Worm (Caenorhabditis elegans): Measurements from ENCODE around the gene clc-31.

The clc-31 gene

DNA sequence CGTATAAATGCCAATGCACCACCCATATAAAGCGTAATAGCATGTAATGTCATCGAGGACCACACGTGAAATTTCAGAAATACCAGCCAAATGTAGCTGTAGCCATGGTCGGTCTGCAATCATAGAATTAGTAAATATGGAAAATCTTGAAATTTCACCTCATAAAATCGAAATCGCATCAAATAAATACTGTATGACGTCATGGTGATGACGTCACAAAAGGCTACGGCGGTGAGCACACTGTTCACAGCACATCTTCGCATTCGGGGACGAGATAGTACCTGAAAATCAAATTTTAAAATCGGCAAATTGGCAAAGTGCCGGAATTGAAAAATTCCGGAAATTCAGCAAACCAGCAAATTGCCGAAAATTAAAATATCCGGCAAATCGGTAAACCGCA, 9.4 kb downstream of the clc-31 start:
- TF ChIP-seq fkh-8 (tag; optimal IDR thresholded peaks at IDR 0.05): no peak

DNA sequence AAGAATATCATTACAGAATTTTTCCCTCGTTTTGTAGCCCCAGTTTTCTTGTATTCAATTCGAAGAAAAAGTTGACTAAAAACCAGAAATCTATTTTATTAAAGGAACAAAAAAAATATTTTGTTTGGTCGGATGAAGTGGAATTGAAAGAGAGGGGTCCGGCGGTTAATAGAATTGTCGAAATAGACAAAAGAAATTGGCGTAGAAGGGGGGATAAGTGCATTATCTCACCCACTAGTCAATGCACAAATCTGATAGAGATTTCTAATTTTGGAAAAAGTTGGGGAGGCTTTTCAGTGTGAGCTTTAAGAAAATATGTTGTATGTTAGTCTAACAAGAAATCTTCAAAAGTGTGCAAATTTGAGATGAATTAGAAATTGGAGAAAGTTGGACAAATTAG, 14.2 kb downstream of the clc-31 start:
- TF ChIP-seq nhr-85 (tag) (no peak), lin-13 (GFP tag; optimal IDR thresholded peaks at IDR 0.05) (no peak), Y116A8C.19 (tag; optimal IDR thresholded peaks at IDR 0.05; ENCODE audit: borderline replicate concordance) (no peak), ztf-11 (tag; optimal IDR thresholded peaks at IDR 0.05) (peak in 1 of 2 experiments; percentile 16), hlh-4 (tag; optimal IDR thresholded peaks at IDR 0.05) (no peak), C34B4.2 (tag; optimal IDR thresholded peaks at IDR 0.05) (no peak), nhr-77 (tag; optimal IDR thresholded peaks at IDR 0.05) (no peak), nhr-71 (tag; optimal IDR thresholded peaks at IDR 0.05) (peak; percentile 5), lin-14 (GFP tag; optimal IDR thresholded peaks at IDR 0.05) (peak; percentile 65), swsn-7 (tag; optimal IDR thresholded peaks at IDR 0.05) (no peak), pag-3 (tag; optimal IDR thresholded peaks at IDR 0.05; ENCODE audit: borderline replicate concordance, insufficient read depth) (no peak), ces-1 (GFP tag; optimal IDR thresholded peaks at IDR 0.05) (no peak), tbx-2 (tag; optimal IDR thresholded peaks at IDR 0.05) (peak; percentile 21), egl-27 (tag; optimal IDR thresholded peaks at IDR 0.05) (no peak), fkh-10 (GFP tag; optimal IDR thresholded peaks at IDR 0.05) (no peak), ceh-90 (tag; optimal IDR thresholded peaks at IDR 0.05) (no peak), sup-37 (GFP tag; optimal IDR thresholded peaks at IDR 0.05) (no peak)

ce11 chrII:356969-357368, 16.6 kb downstream of the clc-31 start, which contains the start of gene dmsr-4:
dmsr-4 (minus strand) TSS chrII:357069.
- no peak for TF ChIP-seq fkh-8 (tag; optimal IDR thresholded peaks at IDR 0.05)
- TF ChIP-seq snu-23 (GFP tag; optimal IDR thresholded peaks at IDR 0.05): no peak
- no peak for TF ChIP-seq hlh-17 (GFP tag; optimal IDR thresholded peaks at IDR 0.05; ENCODE audit: borderline replicate concordance)
- no peak for TF ChIP-seq ztf-11 (tag; optimal IDR thresholded peaks at IDR 0.05)
- TF ChIP-seq nhr-20 (tag; optimal IDR thresholded peaks at IDR 0.05): no peak
- no peak for TF ChIP-seq nhr-19 (GFP tag; conservative IDR thresholded peaks at IDR 0.05)
- no peak for TF ChIP-seq fos-1 (tag; optimal IDR thresholded peaks at IDR 0.05)
- TF ChIP-seq unc-130 (tag; optimal IDR thresholded peaks at IDR 0.05): no peak
- TF ChIP-seq ama-1 (optimal IDR thresholded peaks at IDR 0.05): no peak
- TF ChIP-seq C16A3.4 (tag; optimal IDR thresholded peaks at IDR 0.05): no peak
- TF ChIP-seq pag-3 (tag; optimal IDR thresholded peaks at IDR 0.05; ENCODE audit: borderline replicate concordance, insufficient read depth): no peak
- no peak for TF ChIP-seq skn-1 (tag; optimal IDR thresholded peaks at IDR 0.05)
- TF ChIP-seq nhr-84 (tag; optimal IDR thresholded peaks at IDR 0.05): no peak
- no peak for TF ChIP-seq vab-15 (tag; optimal IDR thresholded peaks at IDR 0.05)
- no peak for TF ChIP-seq ceh-90 (tag; optimal IDR thresholded peaks at IDR 0.05)

- TF ChIP-seq snu-23 (GFP tag; optimal IDR thresholded peaks at IDR 0.05): no peak
- TF ChIP-seq lin-13 (GFP tag; optimal IDR thresholded peaks at IDR 0.05): no peak
- no peak for TF ChIP-seq unc-98 (GFP tag; IDR thresholded peaks at IDR 0.05)
- TF ChIP-seq lin-39 (tag; optimal IDR thresholded peaks at IDR 0.05): no peak
- TF ChIP-seq lin-35 (GFP tag; optimal IDR thresholded peaks at IDR 0.05): no peak
- TF ChIP-seq C34B4.2 (tag; optimal IDR thresholded peaks at IDR 0.05): no peak
- no peak for TF ChIP-seq irx-1 (tag; optimal IDR thresholded peaks at IDR 0.05)
- TF ChIP-seq sup-37 (GFP tag; optimal IDR thresholded peaks at IDR 0.05): no peak
These were observed 27.1 kb downstream of the clc-31 start, which contains the start of gene ptr-3 for ce11 chrII:367455-367854. ptr-3 (minus strand) TSS chrII:367555.

DNA sequence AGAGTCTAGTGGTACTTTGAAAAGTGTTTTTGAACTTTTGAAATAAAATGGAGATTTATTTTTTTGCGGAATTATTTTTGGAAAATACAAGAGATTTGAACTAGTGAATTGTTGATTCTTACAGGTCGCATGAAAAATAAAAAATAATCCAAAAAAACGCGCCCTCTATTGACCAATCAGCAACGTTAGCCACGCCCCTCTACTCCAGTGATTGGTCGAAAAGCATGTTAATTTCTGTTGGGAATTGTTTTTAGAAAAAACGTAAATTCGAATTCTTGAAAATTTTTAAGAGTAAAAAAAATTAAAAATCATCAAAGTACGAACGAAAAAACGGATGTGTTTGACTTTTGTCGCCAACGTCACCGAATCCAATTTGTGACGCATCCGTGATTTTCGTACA, 30.1 kb downstream of the clc-31 start:
- TF ChIP-seq C16A3.4 (tag; optimal IDR thresholded peaks at IDR 0.05): no peak
- no peak for TF ChIP-seq ceh-63 (GFP tag; optimal IDR thresholded peaks at IDR 0.05)
- TF ChIP-seq vab-15 (tag; optimal IDR thresholded peaks at IDR 0.05): no peak
- TF ChIP-seq hlh-17 (GFP tag; optimal IDR thresholded peaks at IDR 0.05; ENCODE audit: borderline replicate concordance): no peak
- no peak for TF ChIP-seq lin-13 (GFP tag; optimal IDR thresholded peaks at IDR 0.05)
- TF ChIP-seq dsc-1 (tag; optimal IDR thresholded peaks at IDR 0.05): no peak
- TF ChIP-seq mef-2 (tag; optimal IDR thresholded peaks at IDR 0.05): no peak
- no peak for TF ChIP-seq jun-1 (tag; optimal IDR thresholded peaks at IDR 0.05)
- TF ChIP-seq mep-1 (tag; optimal IDR thresholded peaks at IDR 0.05): no peak
- no peak for TF ChIP-seq nhr-12 (tag; optimal IDR thresholded peaks at IDR 0.05)
- no peak for TF ChIP-seq elt-2 (tag; optimal IDR thresholded peaks at IDR 0.05)
- TF ChIP-seq nhr-77 (tag; optimal IDR thresholded peaks at IDR 0.05): no peak
- no peak for TF ChIP-seq tbx-2 (tag; optimal IDR thresholded peaks at IDR 0.05)
- no peak for TF ChIP-seq snpc-4 (tag; optimal IDR thresholded peaks at IDR 0.05)
- TF ChIP-seq fos-1 (tag; optimal IDR thresholded peaks at IDR 0.05): no peak
- no peak for TF ChIP-seq swsn-7 (tag; optimal IDR thresholded peaks at IDR 0.05)
- TF ChIP-seq irx-1 (tag; optimal IDR thresholded peaks at IDR 0.05): no peak
- no peak for TF ChIP-seq Y116A8C.19 (tag; optimal IDR thresholded peaks at IDR 0.05; ENCODE audit: borderline replicate concordance)

Measured in whole organism, L1 larva.